Worm (Caenorhabditis elegans): Measurements from ENCODE around the gene kvs-5.
"Not testable (repeated sequence)": the region's sequence is repeated elsewhere in the genome, so short reads cannot be mapped to it uniquely, and the experiment has no call there.

Gene kvs-5

ce11 chrIV:757548-757947 lies 21.0 kb downstream of the kvs-5 start:
- TF ChIP-seq flt-1 (GFP tag; IDR thresholded peaks at IDR 0.05) (no peak), aly-1 (tag; optimal IDR thresholded peaks at IDR 0.05) (no peak), ama-1 (optimal IDR thresholded peaks at IDR 0.05) (no peak), hmbx-1 (tag; optimal IDR thresholded peaks at IDR 0.05) (no peak), ceh-13 (GFP tag; optimal IDR thresholded peaks at IDR 0.05) (no peak), hnd-1 (tag; optimal IDR thresholded peaks at IDR 0.05) (no peak)

- no peak for TF ChIP-seq ets-7 (tag; optimal IDR thresholded peaks at IDR 0.05)
- no peak for TF ChIP-seq ceh-36 (tag; optimal IDR thresholded peaks at IDR 0.05)
- TF ChIP-seq pes-1 (GFP tag; IDR thresholded peaks at IDR 0.05) = no peak
- TF ChIP-seq F13C5.2 (tag; optimal IDR thresholded peaks at IDR 0.05) = no peak
- TF ChIP-seq ceh-13 (GFP tag; optimal IDR thresholded peaks at IDR 0.05) = no peak
- TF ChIP-seq tbx-11 (GFP tag; IDR thresholded peaks at IDR 0.05) = no peak
- TF ChIP-seq tbx-37 (GFP tag; conservative IDR thresholded peaks at IDR 0.05) = no peak
- TF ChIP-seq flt-1 (GFP tag; IDR thresholded peaks at IDR 0.05) = no peak
- TF ChIP-seq sea-1 (GFP tag; conservative IDR thresholded peaks at IDR 0.05) = no peak
- TF ChIP-seq hnd-1 (tag; optimal IDR thresholded peaks at IDR 0.05) = no peak
- no peak for TF ChIP-seq tra-4 (tag; optimal IDR thresholded peaks at IDR 0.05)
- no peak for TF ChIP-seq aly-1 (tag; optimal IDR thresholded peaks at IDR 0.05)
- TF ChIP-seq scrt-1 (GFP tag; IDR thresholded peaks at IDR 0.05) = no peak
- no peak for TF ChIP-seq hmbx-1 (tag; optimal IDR thresholded peaks at IDR 0.05)
Observed at ce11 chrIV:760267-760666, 23.7 kb downstream of the kvs-5 start, which contains the start of gene gst-40. gst-40 (plus strand) TSS chrIV:760502.

ce11 chrIV:762016-762459 lies 25.5 kb downstream of the kvs-5 start:
- no peak for TF ChIP-seq tbx-11 (GFP tag; IDR thresholded peaks at IDR 0.05)
- TF ChIP-seq ceh-36 (tag; optimal IDR thresholded peaks at IDR 0.05) = no peak
- no peak for TF ChIP-seq hnd-1 (tag; optimal IDR thresholded peaks at IDR 0.05)
- TF ChIP-seq tra-4 (tag; optimal IDR thresholded peaks at IDR 0.05) = no peak
- TF ChIP-seq scrt-1 (GFP tag; IDR thresholded peaks at IDR 0.05) = no peak
- no peak for TF ChIP-seq ama-1 (optimal IDR thresholded peaks at IDR 0.05)
- no peak for TF ChIP-seq aly-1 (tag; optimal IDR thresholded peaks at IDR 0.05)
- TF ChIP-seq F13C5.2 (tag; optimal IDR thresholded peaks at IDR 0.05) = no peak
- no peak for TF ChIP-seq tbx-37 (GFP tag; conservative IDR thresholded peaks at IDR 0.05)
- TF ChIP-seq hmg-4 (GFP tag; optimal IDR thresholded peaks at IDR 0.05) = no peak
- TF ChIP-seq hmbx-1 (tag; optimal IDR thresholded peaks at IDR 0.05) = no peak
- no peak for TF ChIP-seq pes-1 (GFP tag; IDR thresholded peaks at IDR 0.05)

ce11 chrIV:762486-763376 lies 26.2 kb downstream of the kvs-5 start:
- no peak for TF ChIP-seq sea-1 (GFP tag; conservative IDR thresholded peaks at IDR 0.05)
- no peak for TF ChIP-seq tbx-37 (GFP tag; conservative IDR thresholded peaks at IDR 0.05)
- no peak for TF ChIP-seq scrt-1 (GFP tag; IDR thresholded peaks at IDR 0.05)
- no peak for TF ChIP-seq hmg-4 (GFP tag; optimal IDR thresholded peaks at IDR 0.05)
- no peak for TF ChIP-seq ets-7 (tag; optimal IDR thresholded peaks at IDR 0.05)
- TF ChIP-seq aly-1 (tag; optimal IDR thresholded peaks at IDR 0.05) = no peak
- no peak for TF ChIP-seq B0310.2 (tag; optimal IDR thresholded peaks at IDR 0.05)
- no peak for TF ChIP-seq ceh-36 (tag; optimal IDR thresholded peaks at IDR 0.05)
- no peak for TF ChIP-seq tra-4 (tag; optimal IDR thresholded peaks at IDR 0.05)
- no peak for TF ChIP-seq hmbx-1 (tag; optimal IDR thresholded peaks at IDR 0.05)
- no peak for TF ChIP-seq hnd-1 (tag; optimal IDR thresholded peaks at IDR 0.05)
- no peak for TF ChIP-seq ama-1 (optimal IDR thresholded peaks at IDR 0.05)
- no peak for TF ChIP-seq pes-1 (GFP tag; IDR thresholded peaks at IDR 0.05)
- no peak for TF ChIP-seq tbx-11 (GFP tag; IDR thresholded peaks at IDR 0.05)

- TF ChIP-seq B0310.2 (tag; optimal IDR thresholded peaks at IDR 0.05) = no peak
- no peak for TF ChIP-seq scrt-1 (GFP tag; IDR thresholded peaks at IDR 0.05)
- no peak for TF ChIP-seq ceh-36 (tag; optimal IDR thresholded peaks at IDR 0.05)
- no peak for TF ChIP-seq aly-1 (tag; optimal IDR thresholded peaks at IDR 0.05)
- TF ChIP-seq ceh-13 (GFP tag; optimal IDR thresholded peaks at IDR 0.05) = no peak
- TF ChIP-seq pes-1 (GFP tag; IDR thresholded peaks at IDR 0.05) = no peak
- TF ChIP-seq F13C5.2 (tag; optimal IDR thresholded peaks at IDR 0.05) = no peak
Observed at ce11 chrIV:763377-764063, 27.0 kb downstream of the kvs-5 start, which contains the start of gene col-103. col-103 (minus strand) TSS chrIV:763678.

- TF ChIP-seq sea-1 (GFP tag; conservative IDR thresholded peaks at IDR 0.05) (no peak), scrt-1 (GFP tag; IDR thresholded peaks at IDR 0.05) (no peak), tra-4 (tag; optimal IDR thresholded peaks at IDR 0.05) (no peak), hmbx-1 (tag; optimal IDR thresholded peaks at IDR 0.05) (no peak), tbx-11 (GFP tag; IDR thresholded peaks at IDR 0.05) (no peak), pes-1 (GFP tag; IDR thresholded peaks at IDR 0.05) (no peak), aly-1 (tag; optimal IDR thresholded peaks at IDR 0.05) (no peak), flt-1 (GFP tag; IDR thresholded peaks at IDR 0.05) (no peak), B0310.2 (tag; optimal IDR thresholded peaks at IDR 0.05) (no peak), ets-7 (tag; optimal IDR thresholded peaks at IDR 0.05) (no peak), tbx-37 (GFP tag; conservative IDR thresholded peaks at IDR 0.05) (no peak), ama-1 (optimal IDR thresholded peaks at IDR 0.05) (no peak), ceh-36 (tag; optimal IDR thresholded peaks at IDR 0.05) (no peak), hmg-4 (GFP tag; optimal IDR thresholded peaks at IDR 0.05) (no peak), hnd-1 (tag; optimal IDR thresholded peaks at IDR 0.05) (no peak), ceh-13 (GFP tag; optimal IDR thresholded peaks at IDR 0.05) (no peak), F13C5.2 (tag; optimal IDR thresholded peaks at IDR 0.05) (no peak)
Observed at ce11 chrIV:768312-768711, 31.8 kb downstream of the kvs-5 start, which contains the start of gene F56B3.2. F56B3.2 (minus strand) TSS chrIV:768584.

- TF ChIP-seq F13C5.2 (tag; optimal IDR thresholded peaks at IDR 0.05); tbx-37 (GFP tag; conservative IDR thresholded peaks at IDR 0.05); ets-7 (tag; optimal IDR thresholded peaks at IDR 0.05): not testable (repeated sequence)
Observed at ce11 chrIV:771061-771460, 34.5 kb downstream of the kvs-5 start, which contains the start of gene F56B3.9. F56B3.9 (plus strand) TSS chrIV:771361.

All from whole organism, early embryonic.